Worm (Caenorhabditis elegans) whole organism, late embryonic: ENCODE data around the gene slc-17.4.
A peak's percentile ranks its signal among the peaks of the same experiment; 100 is the strongest.

Experiments
- C08G9.2 ChIP-seq: sonication (generic microtip); optimal IDR thresholded peaks from 2 replicates; lab custom pipeline; 2016; ENCODE audit warnings: mild to moderate bottlenecking, missing genetic modification characterization, moderate library complexity, missing compliant biosample characterization
- Y22D7AL.16 ChIP-seq: sonication (generic microtip); optimal IDR thresholded peaks from 2 replicates; lab custom pipeline; 2016; ENCODE audit warnings: missing genetic modification characterization, missing compliant biosample characterization
- dve-1 ChIP-seq: sonication (generic microtip); optimal IDR thresholded peaks from 2 replicates; lab custom pipeline; 2017; ENCODE audit warnings: antibody characterized with exemption, mild to moderate bottlenecking, missing genetic modification characterization, missing compliant biosample characterization
- elt-2 ChIP-seq: sonication (generic microtip); optimal IDR thresholded peaks from 2 replicates; lab custom pipeline; 2016; ENCODE audit warnings: missing genetic modification reagents, missing genetic modification characterization, missing compliant biosample characterization
- elt-4 ChIP-seq: sonication (generic microtip); optimal IDR thresholded peaks from 2 replicates; lab custom pipeline; 2016; ENCODE audit warnings: missing genetic modification characterization, missing compliant biosample characterization
- eyg-1 ChIP-seq: sonication (generic microtip); optimal IDR thresholded peaks from 2 replicates; lab custom pipeline; 2016; ENCODE audit warnings: missing genotype, missing genetic modification characterization, missing compliant biosample characterization
- hlh-15 ChIP-seq: sonication (generic microtip); optimal IDR thresholded peaks from 2 replicates; lab custom pipeline; 2016; ENCODE audit warnings: missing genetic modification characterization, missing compliant biosample characterization
- nhr-11 ChIP-seq: fragments of 150-350 bp; optimal IDR thresholded peaks from 2 replicates; lab custom pipeline; 2014; ENCODE audit warnings: missing biosample characterization, missing genetic modification characterization
- odd-2 ChIP-seq: sonication (generic microtip); optimal IDR thresholded peaks from 2 replicates; lab custom pipeline; 2017; ENCODE audit warnings: antibody characterized with exemption, mild to moderate bottlenecking, missing genetic modification characterization, missing compliant biosample characterization
- pag-3 ChIP-seq: sonication (generic microtip); optimal IDR thresholded peaks from 2 replicates; lab custom pipeline; 2016; ENCODE audit warnings: missing compliant biosample characterization, missing genetic modification characterization, borderline replicate concordance
- pqm-1 ChIP-seq: sonication (generic microtip); optimal IDR thresholded peaks from 2 replicates; lab custom pipeline; 2016; ENCODE audit warnings: missing genetic modification characterization, missing compliant biosample characterization
- sox-2 ChIP-seq: fragments of 200-800 bp; sonication (Bioruptor generic); IDR thresholded peaks from 2 replicates; pipeline ENCODE4 v1.3.6; 2022; ENCODE audit warnings: missing genetic modification reagents, missing genetic modification characterization, missing compliant biosample characterization
- sox-4 ChIP-seq: sonication (generic microtip); optimal IDR thresholded peaks from 2 replicates; lab custom pipeline; 2017; ENCODE audit warnings: mild to moderate bottlenecking, missing genetic modification characterization, inconsistent platforms, missing compliant biosample characterization
- unc-42 ChIP-seq: sonication (generic microtip); optimal IDR thresholded peaks from 2 replicates; lab custom pipeline; 2016; ENCODE audit warnings: missing genotype, missing genetic modification characterization, missing compliant biosample characterization
- unc-86 ChIP-seq: sonication (generic microtip); optimal IDR thresholded peaks from 2 replicates; lab custom pipeline; 2016; ENCODE audit warnings: missing genetic modification characterization, missing compliant biosample characterization

Gene slc-17.4

DNA sequence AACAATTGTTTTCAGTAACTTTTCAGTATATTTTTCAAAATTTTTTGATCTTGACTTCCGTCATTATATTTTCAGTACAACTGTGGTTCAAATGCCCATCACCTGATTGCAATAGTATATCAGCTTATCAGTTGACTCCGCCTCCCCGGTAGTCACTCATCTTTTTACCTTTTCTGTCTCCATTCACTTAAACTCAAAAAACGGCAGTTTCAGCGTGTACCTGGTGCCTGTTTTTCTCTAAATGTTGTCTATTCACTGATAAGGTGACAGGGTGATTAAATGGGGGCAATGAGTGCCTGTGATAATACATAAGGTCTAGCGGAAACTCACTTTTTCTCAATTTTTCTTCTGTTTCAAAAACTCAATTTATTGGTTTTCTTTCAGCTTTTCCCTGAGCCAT lies 46.3 kb downstream of the slc-17.4 start, which contains the start of gene ZK550.2:
Gene ZK550.2 (plus strand): TSS at position 385 of the 400 bp plus-strand sequence.
- no peak for TF ChIP-seq eyg-1 (tag; lab: Kevin White, UChicago)
- TF ChIP-seq unc-86: no peak
- no peak for TF ChIP-seq dve-1
- TF ChIP-seq elt-4 (tag; lab: Kevin White, UChicago): no peak
- no peak for TF ChIP-seq nhr-11
- peak; percentile 85 for TF ChIP-seq elt-2 (tag; lab: Kevin White, UChicago)
- no peak for TF ChIP-seq sox-2 (GFP tag; lab: Robert Waterston, UW)
- TF ChIP-seq Y22D7AL.16 (tag; lab: Kevin White, UChicago): no peak
- TF ChIP-seq odd-2: no peak
- no peak for TF ChIP-seq sox-4 (tag; lab: Kevin White, UChicago)
- peak; percentile 54 for TF ChIP-seq pqm-1 (tag; lab: Kevin White, UChicago)
- TF ChIP-seq C08G9.2: no peak
- TF ChIP-seq hlh-15: no peak
- TF ChIP-seq pag-3 (tag; lab: Kevin White, UChicago): no peak

DNA sequence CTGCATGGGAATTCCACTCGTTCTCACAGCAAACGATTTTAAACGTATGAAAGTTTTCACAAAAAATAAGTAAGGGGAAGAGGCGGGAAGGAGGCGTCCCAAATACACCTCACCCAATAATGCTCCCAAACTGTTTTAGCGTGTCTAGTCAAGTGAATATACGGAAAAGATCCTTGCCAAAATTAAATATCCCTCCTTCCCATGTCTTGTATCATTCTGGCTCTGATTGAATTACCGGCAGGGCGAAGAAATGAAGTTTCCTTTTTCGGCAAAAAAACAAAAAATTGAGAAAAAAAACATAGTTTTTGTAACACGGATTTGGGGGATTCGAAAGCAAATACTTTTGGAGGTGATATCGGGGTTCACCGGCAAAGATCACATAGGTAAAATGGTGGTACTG lies 52.6 kb downstream of the slc-17.4 start:
- peak; percentile 71 for TF ChIP-seq unc-42
- no peak for TF ChIP-seq hlh-15
- TF ChIP-seq, all 69 proteins: peak for 1
